Worm (Caenorhabditis elegans) whole organism, L4 larva: Measurements from ENCODE around the gene W02D7.5.
A peak's percentile ranks its signal among the peaks of the same experiment; 100 is the strongest.

Source experiments
- F10B5.3 ChIP-seq: sonication (generic microtip); optimal IDR thresholded peaks from 2 replicates; lab custom pipeline; 2016; ENCODE audit warnings: mild to moderate bottlenecking, missing genetic modification characterization, missing compliant biosample characterization
- F26F4.8 ChIP-seq: fragments of 200-800 bp; sonication (Bioruptor generic); conservative IDR thresholded peaks from 2 replicates; pipeline ENCODE4 v1.3.6; 2022; ENCODE audit warnings: missing genetic modification characterization, missing compliant biosample characterization
- F37D6.2 ChIP-seq: sonication (generic microtip); optimal IDR thresholded peaks from 2 replicates; lab custom pipeline; 2016; ENCODE audit warnings: mild to moderate bottlenecking, missing genetic modification characterization, missing compliant biosample characterization
- R02D3.7 ChIP-seq: fragments of 150-350 bp; sonication (generic microtip); optimal IDR thresholded peaks from 3 replicates; lab custom pipeline; 2014; ENCODE audit warnings: missing biosample characterization, missing genetic modification characterization
- T20F7.1 ChIP-seq: fragments of 200-800 bp; sonication (Bioruptor generic); optimal IDR thresholded peaks from 2 replicates; lab custom pipeline; 2018; ENCODE audit warnings: mild to moderate bottlenecking, missing genetic modification characterization, missing compliant biosample characterization
- Y105C5A.15 ChIP-seq: fragments of 200-800 bp; sonication (Bioruptor generic); IDR thresholded peaks from 2 replicates; pipeline ENCODE4 v1.3.6; 2022; ENCODE audit warnings: missing genetic modification characterization, missing compliant biosample characterization
- Y48G9A.11 ChIP-seq: fragments of 200-800 bp; sonication (Bioruptor generic); IDR thresholded peaks from 2 replicates; pipeline ENCODE4 v1.3.6; 2022; ENCODE audit warnings: missing genetic modification reagents, missing genetic modification characterization, missing compliant biosample characterization
- Y5F2A.4 ChIP-seq: fragments of 200-800 bp; sonication (Bioruptor generic); optimal IDR thresholded peaks from 2 replicates; lab custom pipeline; 2018; ENCODE audit warnings: mild to moderate bottlenecking, missing genetic modification characterization, missing compliant biosample characterization
- aha-1 ChIP-seq: fragments of 150-350 bp; peaks from one replicate; lab custom pipeline; 2014; ENCODE audit warnings: missing biosample characterization, missing genetic modification characterization
- aly-2 ChIP-seq: sonication (generic microtip); optimal IDR thresholded peaks from 2 replicates; lab custom pipeline; 2018; ENCODE audit warnings: missing biosample characterization, missing genetic modification characterization
- arid-1 ChIP-seq: fragments of 200-800 bp; sonication (Bioruptor generic); conservative IDR thresholded peaks from 2 replicates; pipeline ENCODE4 v1.3.6; 2022; ENCODE audit warnings: missing genetic modification reagents, missing genetic modification characterization, missing compliant biosample characterization
- ceh-44 ChIP-seq: fragments of 200-800 bp; sonication (Bioruptor generic); IDR thresholded peaks from 2 replicates; pipeline ENCODE4 v1.3.6; 2022; ENCODE audit warnings: missing genetic modification reagents, missing genetic modification characterization, missing compliant biosample characterization
- daf-12 ChIP-seq: fragments of 150-350 bp; optimal IDR thresholded peaks from 2 replicates; lab custom pipeline; 2014; ENCODE audit warnings: missing biosample characterization, missing genetic modification reagents, missing genetic modification characterization
- daf-16 ChIP-seq, 3 experiments: sonication (generic microtip); optimal IDR thresholded peaks; 2 replicates each; lab custom pipeline; 2016 to 2017; ENCODE audit warnings: missing genetic modification characterization in 3 of 3, missing genetic modification reagents in 3 of 3, mild to moderate bottlenecking in 2 of 3, missing compliant biosample characterization in 2 of 3, missing biosample characterization in 1 of 3, moderate library complexity in 1 of 3
- daf-8 ChIP-seq: fragments of 200-800 bp; sonication (Bioruptor generic); IDR thresholded peaks from 2 replicates; pipeline ENCODE4 v1.3.6; 2022; ENCODE audit warnings: missing genetic modification characterization, missing compliant biosample characterization
- dmd-6 ChIP-seq: fragments of 200-800 bp; sonication (Bioruptor generic); IDR thresholded peaks from 2 replicates; pipeline ENCODE4 v1.3.6; 2022; ENCODE audit warnings: missing genetic modification reagents, missing genetic modification characterization, missing compliant biosample characterization
- dmd-9 ChIP-seq: fragments of 200-800 bp; sonication (Bioruptor generic); IDR thresholded peaks from 2 replicates; pipeline ENCODE4 v1.3.6; 2022; ENCODE audit warnings: missing genetic modification reagents, missing genetic modification characterization, missing compliant biosample characterization
- dpl-1 ChIP-seq: fragments of 150-350 bp; optimal IDR thresholded peaks from 2 replicates; lab custom pipeline; 2014; ENCODE audit warnings: missing biosample characterization, missing genetic modification reagents, missing genetic modification characterization
- duxl-1 ChIP-seq: sonication (generic microtip); optimal IDR thresholded peaks from 2 replicates; lab custom pipeline; 2016; ENCODE audit warnings: mild to moderate bottlenecking, missing genetic modification characterization, moderate library complexity, missing compliant biosample characterization; ENCODE audit not compliant: poor library complexity
- dve-1 ChIP-seq: sonication (generic microtip); optimal IDR thresholded peaks from 2 replicates; lab custom pipeline; 2017; ENCODE audit warnings: antibody characterized with exemption, mild to moderate bottlenecking, missing genetic modification characterization, missing compliant biosample characterization; ENCODE audit not compliant: insufficient read depth
- fkh-10 ChIP-seq: fragments of 150-350 bp; optimal IDR thresholded peaks from 2 replicates; lab custom pipeline; 2014; ENCODE audit warnings: missing biosample characterization, missing genetic modification reagents, missing genetic modification characterization
- fos-1 ChIP-seq: fragments of 150-350 bp; optimal IDR thresholded peaks from 2 replicates; lab custom pipeline; 2014; ENCODE audit warnings: missing biosample characterization, missing genetic modification characterization
- hlh-30 ChIP-seq: sonication (generic microtip); optimal IDR thresholded peaks from 2 replicates; lab custom pipeline; 2017; ENCODE audit warnings: antibody characterized with exemption, mild to moderate bottlenecking, missing genetic modification characterization, missing compliant biosample characterization; ENCODE audit not compliant: insufficient read depth
- jun-1 ChIP-seq: fragments of 150-350 bp; optimal IDR thresholded peaks from 2 replicates; lab custom pipeline; 2014; ENCODE audit warnings: missing biosample characterization, missing genetic modification reagents, missing genetic modification characterization
- lin-38 ChIP-seq: fragments of 200-800 bp; sonication (Bioruptor generic); IDR thresholded peaks from 2 replicates; pipeline ENCODE4 v1.3.6; 2022; ENCODE audit warnings: missing genetic modification reagents, missing genetic modification characterization, missing compliant biosample characterization
- lir-3 ChIP-seq: sonication (generic microtip); optimal IDR thresholded peaks from 2 replicates; lab custom pipeline; 2016; ENCODE audit warnings: mild to moderate bottlenecking, missing genetic modification characterization, missing compliant biosample characterization
- madf-9 ChIP-seq: fragments of 200-800 bp; sonication (Bioruptor generic); conservative IDR thresholded peaks from 2 replicates; pipeline ENCODE4 v1.3.6; 2022; ENCODE audit warnings: missing genetic modification reagents, missing genetic modification characterization, missing compliant biosample characterization
- mdt-29 ChIP-seq: fragments of 200-800 bp; sonication (Bioruptor generic); IDR thresholded peaks from 2 replicates; pipeline ENCODE4 v1.3.6; 2022; ENCODE audit warnings: missing genetic modification reagents, missing genetic modification characterization, missing compliant biosample characterization
- mep-1 ChIP-seq: fragments of 150-350 bp; sonication (generic microtip); optimal IDR thresholded peaks from 3 replicates; lab custom pipeline; 2014; ENCODE audit warnings: missing biosample characterization, missing genetic modification characterization
- mxl-2 ChIP-seq: fragments of 200-800 bp; sonication (Bioruptor generic); conservative IDR thresholded peaks from 2 replicates; pipeline ENCODE4 v1.3.6; 2022; ENCODE audit warnings: missing genetic modification reagents, missing genetic modification characterization, missing compliant biosample characterization
- nhr-11 ChIP-seq: fragments of 150-350 bp; optimal IDR thresholded peaks from 2 replicates; lab custom pipeline; 2014; ENCODE audit warnings: missing biosample characterization, missing genetic modification characterization
- nhr-25 ChIP-seq: sonication (generic microtip); optimal IDR thresholded peaks from 2 replicates; lab custom pipeline; 2017; ENCODE audit warnings: missing genetic modification characterization, mild to moderate bottlenecking, missing compliant biosample characterization, antibody characterized with exemption, moderate library complexity, borderline replicate concordance; ENCODE audit not compliant: insufficient read depth
- nhr-48 ChIP-seq: sonication (generic microtip); optimal IDR thresholded peaks from 2 replicates; lab custom pipeline; 2016; ENCODE audit warnings: mild to moderate bottlenecking, missing genetic modification characterization, missing compliant biosample characterization
- nhr-6 ChIP-seq: fragments of 150-350 bp; optimal IDR thresholded peaks from 2 replicates; lab custom pipeline; 2014; ENCODE audit warnings: missing biosample characterization, missing genetic modification characterization
- nhr-76 ChIP-seq: fragments of 150-350 bp; optimal IDR thresholded peaks from 2 replicates; lab custom pipeline; 2014; ENCODE audit warnings: missing biosample characterization, missing genetic modification characterization
- nhr-77 ChIP-seq: fragments of 150-350 bp; optimal IDR thresholded peaks from 2 replicates; lab custom pipeline; 2014; ENCODE audit warnings: missing biosample characterization, missing genetic modification characterization
- pha-4 ChIP-seq, 2 experiments: fragments of 150-350 bp in 1 of 2; fragments of 200-800 bp in 1 of 2; sonication (Bioruptor generic) in 1 of 2; IDR thresholded peaks in 1 of 2; optimal IDR thresholded peaks in 1 of 2; 2 replicates each; pipeline versions ENCODE4 v1.3.6 to Lab custom; 2014 to 2022; ENCODE audit warnings: missing genetic modification characterization in 2 of 2, missing genetic modification reagents in 2 of 2, missing biosample characterization in 1 of 2, missing compliant biosample characterization in 1 of 2
- pqm-1 ChIP-seq: sonication (generic microtip); optimal IDR thresholded peaks from 2 replicates; lab custom pipeline; 2017; ENCODE audit warnings: missing biosample characterization, missing genetic modification characterization
- snpc-4 ChIP-seq: fragments of 150-350 bp; optimal IDR thresholded peaks from 2 replicates; lab custom pipeline; 2014; ENCODE audit warnings: missing biosample characterization, missing genetic modification characterization
- tra-1 ChIP-seq: fragments of 200-800 bp; sonication (Bioruptor generic); IDR thresholded peaks from 2 replicates; pipeline ENCODE4 v1.3.6; 2022; ENCODE audit warnings: missing genetic modification reagents, missing genetic modification characterization, missing compliant biosample characterization
- zag-1 ChIP-seq: fragments of 150-350 bp; optimal IDR thresholded peaks from 2 replicates; lab custom pipeline; 2014; ENCODE audit warnings: missing biosample characterization, missing genetic modification characterization
- ztf-11 ChIP-seq: fragments of 150-350 bp; optimal IDR thresholded peaks from 2 replicates; lab custom pipeline; 2014; ENCODE audit warnings: missing biosample characterization, missing genetic modification characterization

W02D7.5 gene

ce11 chrV:8305940-8306339 lies 6.9 kb upstream of the W02D7.5 start:
- TF ChIP-seq zag-1 (tag; lab: Kevin White, UChicago), result no peak
- TF ChIP-seq dve-1, result peak; percentile 43
- no peak for TF ChIP-seq daf-16 (GFP tag; optimal IDR thresholded peaks at IDR 0.05; lab: Kevin White, UChicago)
- peak; percentile 38 for TF ChIP-seq daf-16 (tag; optimal IDR thresholded peaks at IDR 0.05; lab: Kevin White, UChicago)
- TF ChIP-seq snpc-4 (tag; lab: Kevin White, UChicago), result no peak
- no peak for TF ChIP-seq daf-8 (GFP tag; lab: Robert Waterston, UW)
- no peak for TF ChIP-seq jun-1 (tag; lab: Kevin White, UChicago)
- peak; percentile 74 for TF ChIP-seq dmd-6 (GFP tag; lab: Robert Waterston, UW)
- TF ChIP-seq nhr-6, result no peak
- no peak for TF ChIP-seq fkh-10 (GFP tag; lab: Kevin White, UChicago)
- TF ChIP-seq daf-12 (tag; lab: Kevin White, UChicago), result no peak
- TF ChIP-seq Y105C5A.15 (GFP tag; lab: Robert Waterston, UW), result no peak
- TF ChIP-seq arid-1 (GFP tag; lab: Robert Waterston, UW), result no peak
- TF ChIP-seq pqm-1 (tag; lab: Kevin White, UChicago), result peak; percentile 46
- no peak for TF ChIP-seq Y48G9A.11 (GFP tag; lab: Robert Waterston, UW)
- no peak for TF ChIP-seq Y5F2A.4 (GFP tag; lab: Kevin White, UChicago)
- TF ChIP-seq F26F4.8 (GFP tag; lab: Robert Waterston, UW), result no peak
- TF ChIP-seq F37D6.2 (tag; lab: Kevin White, UChicago), result no peak
- no peak for TF ChIP-seq dmd-9 (GFP tag; lab: Robert Waterston, UW)

DNA sequence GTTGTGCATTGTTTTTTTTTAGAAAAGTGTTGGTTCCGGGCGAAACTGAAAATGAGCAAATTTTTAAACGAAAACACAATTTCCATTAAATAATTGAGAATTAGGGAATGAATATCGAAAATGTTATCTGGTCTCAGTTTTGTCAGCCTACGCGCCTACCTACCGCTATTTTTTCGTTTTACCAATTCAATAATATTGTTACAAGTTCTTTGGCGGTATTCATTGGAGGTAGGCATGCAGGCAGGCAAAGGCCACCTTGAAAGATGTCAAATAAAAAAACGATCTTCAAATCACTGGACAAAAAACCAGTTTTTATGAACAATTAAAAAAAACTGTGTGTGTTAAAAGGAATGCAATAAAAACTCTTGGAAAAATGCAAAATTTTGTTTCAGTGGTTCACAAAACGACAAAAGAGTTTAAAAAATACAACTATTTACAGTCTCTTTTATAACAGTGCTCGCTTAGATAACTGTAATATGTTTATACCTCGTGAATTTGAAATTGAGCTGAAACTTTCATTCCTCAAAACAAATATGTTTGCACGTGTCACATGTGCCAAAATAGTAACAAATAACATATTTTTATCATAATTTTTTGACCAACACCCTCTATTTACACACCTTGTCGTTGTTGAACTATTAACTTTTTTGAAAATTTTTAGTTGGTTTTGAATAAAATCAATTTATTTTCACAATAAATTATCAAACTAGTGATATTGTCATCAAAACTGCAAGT lies 5.6 kb upstream of the W02D7.5 start, which contains the start of gene W02D7.11:
W02D7.11 (minus strand) TSS at position 51 of the 735 bp plus-strand sequence.
- no peak for TF ChIP-seq zag-1 (tag; lab: Kevin White, UChicago)
- TF ChIP-seq daf-16 (GFP tag; optimal IDR thresholded peaks at IDR 0.05; lab: Kevin White, UChicago), result no peak
- peak; percentile 66 for TF ChIP-seq daf-16 (tag; optimal IDR thresholded peaks at IDR 0.05; lab: Kevin White, UChicago)
- TF ChIP-seq dve-1, result peak; percentile 5

ce11 chrV:8302522-8302921 lies 3.5 kb upstream of the W02D7.5 start, which contains the start of gene sel-9:
TSS of gene sel-9 (minus strand) at chrV:8302580.
- peak; percentile 45 for TF ChIP-seq mep-1 (tag; lab: Kevin White, UChicago)
- TF ChIP-seq fos-1, result no peak
- no peak for TF ChIP-seq F10B5.3 (tag; lab: Kevin White, UChicago)
- no peak for TF ChIP-seq nhr-6
- TF ChIP-seq T20F7.1 (GFP tag; lab: Kevin White, UChicago), result peak; percentile 97
- peak; percentile 38 for TF ChIP-seq hlh-30 (tag; lab: Kevin White, UChicago)
- TF ChIP-seq ceh-44 (GFP tag; lab: Robert Waterston, UW), result no peak
- peak; percentile 89 for TF ChIP-seq dpl-1 (GFP tag; lab: Kevin White, UChicago)
- TF ChIP-seq duxl-1 (tag; lab: Kevin White, UChicago), result no peak
- peak; percentile 37 for TF ChIP-seq dve-1
- peak; percentile 67 for TF ChIP-seq aha-1 (tag; lab: Kevin White, UChicago)
- TF ChIP-seq daf-16 (GFP tag; optimal IDR thresholded peaks at IDR 0.05; lab: Kevin White, UChicago), result no peak
- TF ChIP-seq daf-16 (tag; optimal IDR thresholded peaks at IDR 0.05; lab: Kevin White, UChicago), result peak; percentile 27

DNA sequence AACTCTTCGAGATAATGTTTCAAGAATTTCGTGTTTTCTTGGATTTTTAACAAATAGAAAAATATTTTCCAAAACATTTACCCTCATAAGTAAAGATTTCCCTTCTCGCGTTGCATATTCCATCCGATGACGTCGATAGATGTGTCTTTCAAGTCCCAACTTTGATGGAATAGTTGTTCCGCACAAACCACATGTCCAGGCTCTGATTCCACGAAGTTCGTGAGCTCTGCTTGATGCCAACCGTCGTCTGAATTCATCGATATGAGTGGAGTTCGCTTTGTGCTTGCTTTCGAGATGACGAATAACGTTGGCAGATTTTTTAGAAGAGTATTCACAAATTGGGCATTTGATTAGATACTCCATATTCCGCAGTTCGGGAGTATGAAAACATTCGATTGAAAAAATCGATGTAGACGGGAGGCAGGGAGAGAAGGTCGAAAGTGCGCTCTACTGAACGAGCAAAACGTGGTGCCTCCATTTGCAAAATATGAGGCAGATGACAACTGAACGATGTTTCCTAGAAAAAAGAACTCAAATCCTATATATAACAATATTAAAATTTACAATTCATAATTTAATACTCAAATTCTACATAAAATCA lies 2.0 kb upstream of the W02D7.5 start, which contains the start of gene W02D7.6:
W02D7.6 (minus strand) TSS at position 573 of the 601 bp plus-strand sequence.
- no peak for TF ChIP-seq ztf-11 (tag; lab: Kevin White, UChicago)
- no peak for TF ChIP-seq tra-1 (GFP tag; lab: Robert Waterston, UW)
- no peak for TF ChIP-seq mxl-2 (GFP tag; lab: Robert Waterston, UW)
- no peak for TF ChIP-seq nhr-77 (tag; lab: Kevin White, UChicago)
- no peak for TF ChIP-seq nhr-11 (tag; lab: Kevin White, UChicago)
- no peak for TF ChIP-seq nhr-25 (tag; lab: Kevin White, UChicago)
- no peak; the same call in 1 of the 2 replicates for TF ChIP-seq lin-38 (GFP tag; lab: Robert Waterston, UW)
- no peak for TF ChIP-seq madf-9 (GFP tag; lab: Robert Waterston, UW)
- no peak for TF ChIP-seq R02D3.7 (tag; lab: Kevin White, UChicago)
- no peak for TF ChIP-seq fos-1
- no peak for TF ChIP-seq mdt-29 (GFP tag; lab: Robert Waterston, UW)
- no peak for TF ChIP-seq nhr-48 (tag; lab: Kevin White, UChicago)
- TF ChIP-seq pha-4 (GFP tag; IDR thresholded peaks at IDR 0.05; lab: Robert Waterston, UW), result no peak; the same call in 1 of the 2 replicates
- no peak for TF ChIP-seq pha-4 (tag; optimal IDR thresholded peaks at IDR 0.05; lab: Kevin White, UChicago)
- no peak for TF ChIP-seq F37D6.2 (tag; lab: Kevin White, UChicago)
- no peak for TF ChIP-seq fkh-10 (GFP tag; lab: Kevin White, UChicago)
- TF ChIP-seq lir-3 (tag; lab: Kevin White, UChicago), result no peak
- TF ChIP-seq aly-2 (tag; lab: Kevin White, UChicago), result no peak
- TF ChIP-seq nhr-76, result no peak
